Worm (Caenorhabditis elegans) whole organism, L1 larva: ENCODE results near the gene sar-1.

Experiments
- ama-1 ChIP-seq: fragments of 150-350 bp; optimal IDR thresholded peaks from 2 replicates; lab custom pipeline; 2014
- hpl-2 ChIP-seq: fragments of 150-350 bp; optimal IDR thresholded peaks from 2 replicates; lab custom pipeline; 2014; ENCODE audit warnings: missing biosample characterization, missing genetic modification reagents, missing genetic modification characterization
- nhr-28 ChIP-seq: fragments of 150-350 bp; optimal IDR thresholded peaks from 2 replicates; lab custom pipeline; 2014; ENCODE audit warnings: missing biosample characterization, missing genetic modification characterization
- pax-3 ChIP-seq: fragments of 200-800 bp; sonication (Bioruptor generic); optimal IDR thresholded peaks from 2 replicates; lab custom pipeline; 2018; ENCODE audit warnings: mild to moderate bottlenecking, missing genetic modification characterization, moderate library complexity, missing compliant biosample characterization
- pqm-1 ChIP-seq: sonication (generic microtip); optimal IDR thresholded peaks from 3 replicates; lab custom pipeline; 2017; ENCODE audit warnings: missing biosample characterization, missing genetic modification characterization
- skn-1 ChIP-seq: fragments of 150-350 bp; optimal IDR thresholded peaks from 2 replicates; lab custom pipeline; 2014; ENCODE audit warnings: missing biosample characterization, missing genetic modification characterization
- snpc-4 ChIP-seq: fragments of 150-350 bp; optimal IDR thresholded peaks from 2 replicates; lab custom pipeline; 2014; ENCODE audit warnings: missing biosample characterization, missing genetic modification characterization
- ztf-11 ChIP-seq, 2 experiments: sonication (generic microtip); optimal IDR thresholded peaks; 2 replicates each; lab custom pipeline; 2016 to 2017; ENCODE audit warnings: missing genetic modification characterization in 2 of 2, missing biosample characterization in 1 of 2, missing compliant biosample characterization in 1 of 2
- ztf-4 ChIP-seq: fragments of 150-350 bp; optimal IDR thresholded peaks from 2 replicates; lab custom pipeline; 2014; ENCODE audit warnings: missing biosample characterization, missing genetic modification characterization

ce11 chrIV:4536247-4536646 lies 23.1 kb upstream of the sar-1 start, which contains the start of gene ZK185.2:
- TF ChIP-seq ztf-11 (tag; optimal IDR thresholded peaks at IDR 0.05; lab: Kevin White, UChicago) = no peak
- no peak for TF ChIP-seq hpl-2 (GFP tag; lab: Kevin White, UChicago)
- TF ChIP-seq snpc-4 (tag; lab: Kevin White, UChicago) = no peak
- no peak for TF ChIP-seq pax-3 (tag; lab: Kevin White, UChicago)
- no peak for TF ChIP-seq pqm-1
- TF ChIP-seq ama-1 (lab: Kevin White, UChicago) = no peak
- TF ChIP-seq nhr-28 = no peak
- TF ChIP-seq skn-1 (tag; lab: Kevin White, UChicago) = no peak
- no peak for TF ChIP-seq ztf-4
